Worm (Caenorhabditis elegans) whole organism, mixed stage, embryonic: ENCODE measurements around the gene F38B7.10.

ENCODE experiments used
- ces-1 ChIP-seq: fragments of 150-350 bp; optimal IDR thresholded peaks from 2 replicates; lab custom pipeline; 2014; ENCODE audit warnings: missing biosample characterization, missing genetic modification reagents, missing genetic modification characterization
- drap-1 ChIP-seq: fragments of 200-800 bp; sonication (Bioruptor generic); optimal IDR thresholded peaks from 3 replicates; lab custom pipeline; 2018; ENCODE audit warnings: mild to moderate bottlenecking, missing genetic modification characterization, missing compliant biosample characterization
- elt-1 ChIP-seq: sonication (generic microtip); optimal IDR thresholded peaks from 2 replicates; lab custom pipeline; 2017; ENCODE audit warnings: missing genetic modification characterization, mild to moderate bottlenecking, missing compliant biosample characterization, antibody characterized with exemption, moderate library complexity, borderline replicate concordance; ENCODE audit not compliant: insufficient read depth
- elt-3 ChIP-seq: fragments of 150-350 bp; optimal IDR thresholded peaks from 2 replicates; lab custom pipeline; 2014; ENCODE audit warnings: missing biosample characterization, missing genetic modification characterization
- ham-2 ChIP-seq: fragments of 200-800 bp; sonication (Bioruptor generic); optimal IDR thresholded peaks from 2 replicates; lab custom pipeline; 2018; ENCODE audit warnings: mild to moderate bottlenecking, missing genetic modification characterization, missing compliant biosample characterization
- mab-5 ChIP-seq: fragments of 150-350 bp; optimal IDR thresholded peaks from 2 replicates; lab custom pipeline; 2014; ENCODE audit warnings: missing biosample characterization, missing genetic modification characterization
- snpc-4 ChIP-seq: fragments of 150-350 bp; optimal IDR thresholded peaks from 2 replicates; lab custom pipeline; 2014; ENCODE audit warnings: missing biosample characterization, missing genetic modification characterization
- tbx-8 ChIP-seq: fragments of 200-800 bp; sonication (Bioruptor generic); optimal IDR thresholded peaks from 2 replicates; lab custom pipeline; 2018; ENCODE audit warnings: mild to moderate bottlenecking, missing genetic modification characterization, moderate library complexity, missing compliant biosample characterization
- unc-39 ChIP-seq: fragments of 150-350 bp; optimal IDR thresholded peaks from 2 replicates; lab custom pipeline; 2014; ENCODE audit warnings: missing biosample characterization, missing genetic modification characterization
- unc-62 ChIP-seq: fragments of 150-350 bp; optimal IDR thresholded peaks from 2 replicates; lab custom pipeline; 2014; ENCODE audit warnings: missing biosample characterization, missing genetic modification reagents, missing genetic modification characterization
- zip-8 ChIP-seq: fragments of 150-350 bp; optimal IDR thresholded peaks from 2 replicates; lab custom pipeline; 2014; ENCODE audit warnings: missing biosample characterization, missing genetic modification characterization

DNA sequence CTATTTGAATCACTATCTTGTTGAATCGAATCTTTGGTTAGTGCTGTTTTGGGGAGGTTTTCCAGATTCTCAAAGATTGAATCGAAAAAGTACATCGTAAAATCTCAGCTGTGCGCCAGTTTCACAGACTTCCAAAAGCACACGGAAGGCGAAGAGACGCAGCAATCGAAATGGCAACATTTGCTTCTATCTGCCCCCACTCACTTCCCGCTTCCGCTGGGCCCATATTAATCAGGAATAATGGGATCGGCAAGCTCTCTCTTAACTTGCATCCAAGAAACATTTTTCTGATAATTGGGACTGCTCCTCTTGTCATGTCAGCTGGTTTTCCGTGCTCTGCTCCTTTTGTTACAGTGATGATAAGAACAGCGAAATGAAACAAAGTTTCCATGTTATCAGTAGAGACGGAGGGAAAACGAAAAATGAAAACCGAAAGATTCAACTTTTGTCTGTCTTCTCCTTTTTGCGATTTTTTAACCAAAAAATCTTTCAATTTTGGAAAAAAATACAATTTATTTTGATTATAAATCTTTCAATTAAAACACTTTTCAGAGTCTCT lies 9.7 kb upstream of the F38B7.10 start:
- TF ChIP-seq ham-2 (GFP tag; lab: Kevin White, UChicago) (no peak), unc-62 (GFP tag; lab: Kevin White, UChicago) (no peak), mab-5 (no peak), elt-3 (no peak), tbx-8 (GFP tag; lab: Kevin White, UChicago) (no peak), unc-39 (tag; lab: Kevin White, UChicago) (no peak), ces-1 (no peak), drap-1 (GFP tag; lab: Kevin White, UChicago) (no peak), zip-8 (tag; lab: Kevin White, UChicago) (no peak), elt-1 (tag; lab: Kevin White, UChicago) (no peak), snpc-4 (tag; lab: Kevin White, UChicago) (no peak)
